Fruit fly (Drosophila melanogaster): ENCODE results near the gene Rh5.

The Rh5 gene

dm6 chr2L:12011682-12012655 lies 4.0 kb downstream of the Rh5 start:
- TF ChIP-seq psq (optimal IDR thresholded peaks at IDR 0.05) (no peak), h (optimal IDR thresholded peaks at IDR 0.05) (no peak), Myc (optimal IDR thresholded peaks at IDR 0.05) (no peak)

- TF ChIP-seq Myc (optimal IDR thresholded peaks at IDR 0.05) (no peak), h (optimal IDR thresholded peaks at IDR 0.05) (no peak)
These were observed 5.3 kb downstream of the Rh5 start for dm6 chr2L:12013243-12013642.

- TF ChIP-seq Myc (optimal IDR thresholded peaks at IDR 0.05) (no peak), h (optimal IDR thresholded peaks at IDR 0.05) (no peak), insv (optimal IDR thresholded peaks at IDR 0.05) (no peak), ttk (optimal IDR thresholded peaks at IDR 0.05) (no peak), Sin3A (optimal IDR thresholded peaks at IDR 0.05) (no peak), psq (optimal IDR thresholded peaks at IDR 0.05) (no peak)
These were observed 5.9 kb downstream of the Rh5 start for dm6 chr2L:12013741-12014393.

dm6 chr2L:12020735-12021134 lies 12.8 kb downstream of the Rh5 start, which contains the start of gene Wdr81:
TSS of gene Wdr81 (minus strand) at chr2L:12020960.
- TF ChIP-seq Myc (optimal IDR thresholded peaks at IDR 0.05) (no peak), psq (optimal IDR thresholded peaks at IDR 0.05) (no peak), insv (optimal IDR thresholded peaks at IDR 0.05) (no peak)

dm6 chr2L:12021193-12021592 lies 13.2 kb downstream of the Rh5 start:
- TF ChIP-seq insv (optimal IDR thresholded peaks at IDR 0.05) (no peak), Myc (optimal IDR thresholded peaks at IDR 0.05) (no peak), ttk (optimal IDR thresholded peaks at IDR 0.05) (no peak), Sin3A (optimal IDR thresholded peaks at IDR 0.05) (no peak)

- TF ChIP-seq h (optimal IDR thresholded peaks at IDR 0.05) (no peak), ttk (optimal IDR thresholded peaks at IDR 0.05) (no peak), Myc (optimal IDR thresholded peaks at IDR 0.05) (no peak), insv (optimal IDR thresholded peaks at IDR 0.05) (no peak), Sin3A (optimal IDR thresholded peaks at IDR 0.05) (no peak), psq (optimal IDR thresholded peaks at IDR 0.05) (no peak)
These were observed 16.2 kb downstream of the Rh5 start for dm6 chr2L:12024104-12024503.

- no peak for TF ChIP-seq Myc (optimal IDR thresholded peaks at IDR 0.05)
- no peak for TF ChIP-seq ttk (optimal IDR thresholded peaks at IDR 0.05)
- no peak for TF ChIP-seq Sin3A (optimal IDR thresholded peaks at IDR 0.05)
- TF ChIP-seq h (optimal IDR thresholded peaks at IDR 0.05) = no peak
- no peak for TF ChIP-seq psq (optimal IDR thresholded peaks at IDR 0.05)
- TF ChIP-seq insv (optimal IDR thresholded peaks at IDR 0.05) = no peak
These were observed 17.6 kb downstream of the Rh5 start for dm6 chr2L:12025505-12025904.

dm6 chr2L:12026458-12027431 lies 18.8 kb downstream of the Rh5 start:
- no peak for TF ChIP-seq h (optimal IDR thresholded peaks at IDR 0.05)
- TF ChIP-seq psq (optimal IDR thresholded peaks at IDR 0.05) = no peak
- no peak for TF ChIP-seq ttk (optimal IDR thresholded peaks at IDR 0.05)
- TF ChIP-seq Myc (optimal IDR thresholded peaks at IDR 0.05) = no peak
- no peak for TF ChIP-seq Sin3A (optimal IDR thresholded peaks at IDR 0.05)
- no peak for TF ChIP-seq insv (optimal IDR thresholded peaks at IDR 0.05)

DNA sequence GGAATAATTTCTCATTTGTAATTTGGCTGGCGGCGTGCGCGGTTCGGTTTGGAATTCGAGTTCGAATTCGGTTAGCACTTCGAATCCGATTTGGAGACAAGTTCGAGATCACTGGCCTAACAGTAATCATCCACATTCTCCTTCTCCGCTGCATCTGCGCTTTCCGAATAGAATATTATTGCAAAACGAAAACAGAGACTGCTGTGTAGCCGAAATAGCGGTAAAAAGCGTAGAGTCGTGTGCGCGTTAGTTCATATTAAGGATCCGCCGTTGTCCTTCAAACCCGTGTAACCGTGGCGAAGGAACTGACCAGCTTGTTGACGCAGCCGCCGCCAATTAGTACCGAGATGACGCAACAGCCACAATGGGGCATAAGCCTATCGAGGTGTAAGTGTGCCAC lies 19.5 kb downstream of the Rh5 start, which contains the start of gene dmGlut:
Gene dmGlut (plus strand): TSS at position 4 of the 400 bp plus-strand sequence.
- TF ChIP-seq insv (optimal IDR thresholded peaks at IDR 0.05) (no peak), Myc (optimal IDR thresholded peaks at IDR 0.05) (no peak), Sin3A (optimal IDR thresholded peaks at IDR 0.05) (no peak), ttk (optimal IDR thresholded peaks at IDR 0.05) (no peak), psq (optimal IDR thresholded peaks at IDR 0.05) (no peak), h (optimal IDR thresholded peaks at IDR 0.05) (no peak)

- TF ChIP-seq Myc (optimal IDR thresholded peaks at IDR 0.05) (no peak), ttk (optimal IDR thresholded peaks at IDR 0.05) (no peak), Sin3A (optimal IDR thresholded peaks at IDR 0.05) (no peak), h (optimal IDR thresholded peaks at IDR 0.05) (no peak)
These were observed 20.1 kb downstream of the Rh5 start for dm6 chr2L:12028102-12028501.

- TF ChIP-seq ttk (optimal IDR thresholded peaks at IDR 0.05) (no peak), psq (optimal IDR thresholded peaks at IDR 0.05) (no peak), h (optimal IDR thresholded peaks at IDR 0.05) (no peak), Myc (optimal IDR thresholded peaks at IDR 0.05) (no peak), Sin3A (optimal IDR thresholded peaks at IDR 0.05) (no peak), insv (optimal IDR thresholded peaks at IDR 0.05) (no peak)
These were observed 20.9 kb downstream of the Rh5 start for dm6 chr2L:12028808-12029207.
